Fruit fly (Drosophila melanogaster): ENCODE data around the gene CG5882.

- TF ChIP-seq CG8478 (optimal IDR thresholded peaks at IDR 0.05) (no peak), CTCF (optimal IDR thresholded peaks at IDR 0.05) (no peak)
These were observed 41.8 kb upstream of the CG5882 start for dm6 chr3R:27076618-27077017.

Data from S2 (cell line).